Worm (Caenorhabditis elegans) whole organism, L3 larva: ENCODE measurements around the gene F14H3.3.

Source experiments
- ZK546.5 ChIP-seq: sonication (generic microtip); optimal IDR thresholded peaks from 2 replicates; lab custom pipeline; 2017; ENCODE audit warnings: missing biosample characterization, missing genetic modification characterization
- aly-2 ChIP-seq: fragments of 150-350 bp; optimal IDR thresholded peaks from 2 replicates; lab custom pipeline; 2014; ENCODE audit warnings: missing biosample characterization, missing genetic modification characterization
- ceh-16 ChIP-seq: sonication (generic microtip); optimal IDR thresholded peaks from 2 replicates; lab custom pipeline; 2017; ENCODE audit warnings: missing biosample characterization, missing genetic modification characterization
- ceh-9 ChIP-seq: sonication (generic microtip); optimal IDR thresholded peaks from 2 replicates; lab custom pipeline; 2018; ENCODE audit warnings: missing biosample characterization, missing genetic modification characterization
- daf-12 ChIP-seq: fragments of 150-350 bp; optimal IDR thresholded peaks from 2 replicates; lab custom pipeline; 2014; ENCODE audit warnings: missing biosample characterization, missing genetic modification reagents, missing genetic modification characterization
- egl-27 ChIP-seq: sonication (generic microtip); optimal IDR thresholded peaks from 4 replicates; lab custom pipeline; 2017; ENCODE audit warnings: missing biosample characterization, missing genetic modification reagents, missing genetic modification characterization
- elt-1 ChIP-seq: fragments of 150-350 bp; optimal IDR thresholded peaks from 2 replicates; lab custom pipeline; 2014; ENCODE audit warnings: missing biosample characterization, missing genetic modification characterization
- elt-2 ChIP-seq: sonication (generic microtip); optimal IDR thresholded peaks from 2 replicates; lab custom pipeline; 2016; ENCODE audit warnings: missing genetic modification reagents, mild to moderate bottlenecking, missing genetic modification characterization, missing compliant biosample characterization
- elt-3 ChIP-seq, 3 experiments: fragments of 150-350 bp in 1 of 3; sonication (generic microtip) in 2 of 3; optimal IDR thresholded peaks; 2 replicates in 2 of 3; 4 replicates in 1 of 3; lab custom pipeline; 2014 to 2017; ENCODE audit warnings: missing biosample characterization in 3 of 3, missing genetic modification characterization in 3 of 3
- eor-1 ChIP-seq, 2 experiments: fragments of 150-350 bp; optimal IDR thresholded peaks; 2 replicates each; lab custom pipeline; 2014 to 2018; ENCODE audit warnings: missing biosample characterization in 2 of 2, missing genetic modification characterization in 2 of 2
- fkh-10 ChIP-seq: sonication (generic microtip); optimal IDR thresholded peaks from 2 replicates; lab custom pipeline; 2017; ENCODE audit warnings: missing biosample characterization, missing genetic modification reagents, missing genetic modification characterization
- fkh-2 ChIP-seq: fragments of 150-350 bp; optimal IDR thresholded peaks from 2 replicates; lab custom pipeline; 2014; ENCODE audit warnings: missing biosample characterization, missing genetic modification reagents, missing genetic modification characterization
- jun-1 ChIP-seq: fragments of 150-350 bp; optimal IDR thresholded peaks from 2 replicates; lab custom pipeline; 2014; ENCODE audit warnings: missing biosample characterization, missing genetic modification reagents, missing genetic modification characterization
- lin-39 ChIP-seq: fragments of 150-350 bp; optimal IDR thresholded peaks from 2 replicates; lab custom pipeline; 2018; ENCODE audit warnings: missing biosample characterization, missing genetic modification reagents, missing genetic modification characterization
- mdl-1 ChIP-seq: fragments of 150-350 bp; optimal IDR thresholded peaks from 2 replicates; lab custom pipeline; 2014; ENCODE audit warnings: missing biosample characterization, missing genetic modification characterization
- mml-1 ChIP-seq: fragments of 150-350 bp; sonication (generic microtip); optimal IDR thresholded peaks from 3 replicates; lab custom pipeline; 2014; ENCODE audit warnings: missing biosample characterization, missing genetic modification characterization
- nfya-1 ChIP-seq: sonication (generic microtip); optimal IDR thresholded peaks from 2 replicates; lab custom pipeline; 2017; ENCODE audit warnings: missing genetic modification characterization, mild to moderate bottlenecking, missing compliant biosample characterization, antibody characterized with exemption, moderate library complexity; ENCODE audit not compliant: insufficient read depth
- nhr-11 ChIP-seq: fragments of 150-350 bp; optimal IDR thresholded peaks from 2 replicates; lab custom pipeline; 2014; ENCODE audit warnings: missing biosample characterization, missing genetic modification characterization
- nhr-23 ChIP-seq: fragments of 150-350 bp; optimal IDR thresholded peaks from 2 replicates; lab custom pipeline; 2014; ENCODE audit warnings: missing biosample characterization, missing genetic modification reagents, missing genetic modification characterization
- nhr-237 ChIP-seq: fragments of 150-350 bp; optimal IDR thresholded peaks from 2 replicates; lab custom pipeline; 2014; ENCODE audit warnings: missing biosample characterization, missing genetic modification characterization
- nhr-25 ChIP-seq: sonication (generic microtip); optimal IDR thresholded peaks from 2 replicates; lab custom pipeline; 2017; ENCODE audit warnings: missing biosample characterization, missing genetic modification characterization
- nhr-43 ChIP-seq: sonication (generic microtip); optimal IDR thresholded peaks from 2 replicates; lab custom pipeline; 2016; ENCODE audit warnings: mild to moderate bottlenecking, missing genetic modification characterization, missing compliant biosample characterization; ENCODE audit not compliant: poor library complexity, severe bottlenecking
- nhr-67 ChIP-seq: fragments of 150-350 bp; optimal IDR thresholded peaks from 2 replicates; lab custom pipeline; 2014; ENCODE audit warnings: missing biosample characterization, missing genetic modification characterization
- nhr-76 ChIP-seq: fragments of 150-350 bp; sonication (generic microtip); optimal IDR thresholded peaks from 5 replicates; lab custom pipeline; 2014; ENCODE audit warnings: missing biosample characterization, missing genetic modification characterization
- nhr-77 ChIP-seq: fragments of 150-350 bp; optimal IDR thresholded peaks from 2 replicates; lab custom pipeline; 2014; ENCODE audit warnings: missing biosample characterization, missing genetic modification characterization
- pha-4 ChIP-seq: fragments of 150-350 bp; optimal IDR thresholded peaks from 2 replicates; lab custom pipeline; 2014; ENCODE audit warnings: missing biosample characterization, missing genetic modification reagents, missing genetic modification characterization
- sea-2 ChIP-seq: fragments of 150-350 bp; sonication (generic microtip); optimal IDR thresholded peaks from 4 replicates; lab custom pipeline; 2014; ENCODE audit warnings: missing biosample characterization, missing genetic modification reagents, missing genetic modification characterization
- tbx-2 ChIP-seq: sonication (generic microtip); optimal IDR thresholded peaks from 2 replicates; lab custom pipeline; 2016; ENCODE audit warnings: mild to moderate bottlenecking, missing genetic modification characterization, missing compliant biosample characterization
- unc-39 ChIP-seq: sonication (generic microtip); optimal IDR thresholded peaks from 4 replicates; lab custom pipeline; 2017; ENCODE audit warnings: missing biosample characterization, missing genetic modification characterization
- unc-62 ChIP-seq: fragments of 150-350 bp; sonication (generic microtip); optimal IDR thresholded peaks from 4 replicates; lab custom pipeline; 2014; ENCODE audit warnings: missing biosample characterization, missing genetic modification reagents, missing genetic modification characterization
- zag-1 ChIP-seq: fragments of 150-350 bp; optimal IDR thresholded peaks from 2 replicates; lab custom pipeline; 2014; ENCODE audit warnings: missing biosample characterization, missing genetic modification characterization
- ztf-4 ChIP-seq: fragments of 150-350 bp; optimal IDR thresholded peaks from 2 replicates; lab custom pipeline; 2014; ENCODE audit warnings: missing biosample characterization, missing genetic modification characterization

The F14H3.3 gene

DNA sequence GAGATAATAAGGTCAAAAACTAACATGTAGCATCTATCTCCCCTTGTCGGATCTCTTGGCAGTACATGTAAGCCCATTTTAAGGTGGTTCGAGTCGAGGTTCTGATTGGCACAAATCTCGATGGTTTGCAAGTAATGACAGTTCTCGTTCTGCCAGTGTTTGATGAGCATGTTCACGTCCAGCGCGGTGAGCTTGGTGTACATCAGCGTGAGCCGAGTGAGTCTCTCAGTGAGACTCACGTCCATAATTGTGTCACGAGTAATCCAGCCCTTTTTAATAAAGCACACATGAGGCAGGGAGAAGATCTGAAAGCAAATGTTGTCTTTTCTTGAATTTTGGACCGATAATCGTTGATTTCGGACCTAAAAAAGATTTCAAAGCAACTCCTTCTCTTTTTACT, 20.5 kb downstream of the F14H3.3 start, which contains the start of gene T10C6.16:
Gene T10C6.16, minus strand, starts transcription at position 245 of the 400 bp plus-strand sequence.
- TF ChIP-seq nhr-77 (no peak), ztf-4 (tag; lab: Kevin White, UChicago) (no peak), tbx-2 (tag; lab: Kevin White, UChicago) (no peak), ceh-9 (no peak), nfya-1 (tag; lab: Kevin White, UChicago) (no peak), elt-1 (tag; lab: Kevin White, UChicago) (no peak), ceh-16 (no peak), nhr-43 (tag; lab: Kevin White, UChicago) (no peak), nhr-76 (tag; lab: Kevin White, UChicago) (no peak), unc-39 (tag; lab: Kevin White, UChicago) (no peak), nhr-67 (tag; lab: Kevin White, UChicago) (no peak), mml-1 (no peak)

DNA sequence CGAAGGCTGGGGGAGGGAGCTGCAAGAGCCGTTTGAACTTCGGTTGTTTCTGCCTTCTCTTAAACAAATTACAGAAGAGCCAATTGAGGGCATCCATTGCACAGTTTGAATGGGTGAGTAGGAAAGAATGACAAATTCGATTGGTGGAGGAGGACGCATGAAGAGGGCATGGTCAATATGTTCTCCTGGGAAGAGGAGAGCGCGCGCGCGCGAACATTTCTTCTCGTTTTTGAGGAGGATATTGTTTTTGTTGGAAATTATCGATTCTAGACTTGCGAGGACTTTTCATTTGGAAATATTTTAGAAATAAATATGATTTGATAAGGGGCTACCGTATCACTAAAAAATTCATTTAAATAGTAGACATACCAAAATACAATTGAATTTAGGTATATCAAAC, 21.7 kb downstream of the F14H3.3 start, which contains the start of gene T10C6.7:
Gene T10C6.7, minus strand, starts transcription at position 143 of the 400 bp plus-strand sequence.
- TF ChIP-seq unc-39 (tag; lab: Kevin White, UChicago) (no peak), elt-1 (tag; lab: Kevin White, UChicago) (no peak), nhr-25 (no peak), nfya-1 (tag; lab: Kevin White, UChicago) (no peak), elt-3 (tag; optimal IDR thresholded peaks at IDR 0.05; lab: Kevin White, UChicago) (no peak), sea-2 (GFP tag; lab: Kevin White, UChicago) (no peak), mdl-1 (tag; lab: Kevin White, UChicago) (no peak), jun-1 (tag; lab: Kevin White, UChicago) (no peak), fkh-2 (tag; lab: Kevin White, UChicago) (no peak), lin-39 (tag; lab: Kevin White, UChicago) (no peak), ceh-16 (no peak), nhr-43 (tag; lab: Kevin White, UChicago) (no peak), unc-62 (GFP tag; lab: Kevin White, UChicago) (no peak), tbx-2 (tag; lab: Kevin White, UChicago) (no peak), nhr-67 (tag; lab: Kevin White, UChicago) (no peak)

- TF ChIP-seq mdl-1 (tag; lab: Kevin White, UChicago): no peak
- no peak for TF ChIP-seq nhr-11 (tag; lab: Kevin White, UChicago)
- no peak for TF ChIP-seq ZK546.5 (tag; lab: Kevin White, UChicago)
- TF ChIP-seq lin-39 (tag; lab: Kevin White, UChicago): no peak
- TF ChIP-seq egl-27 (tag; lab: Kevin White, UChicago): no peak
- TF ChIP-seq mml-1: no peak
- TF ChIP-seq nhr-237: no peak
- no peak for TF ChIP-seq pha-4 (tag; lab: Kevin White, UChicago)
- TF ChIP-seq elt-3 (tag; optimal IDR thresholded peaks at IDR 0.05; lab: Kevin White, UChicago): no peak
- no peak for TF ChIP-seq tbx-2 (tag; lab: Kevin White, UChicago)
- TF ChIP-seq elt-2: no peak
- no peak for TF ChIP-seq nhr-25
- TF ChIP-seq fkh-10 (GFP tag; lab: Kevin White, UChicago): no peak
Measured at ce11 chrV:16029237-16029636, 24.0 kb downstream of the F14H3.3 start.

- TF ChIP-seq mml-1 (no peak), sea-2 (GFP tag; lab: Kevin White, UChicago) (no peak), eor-1 (tag; optimal IDR thresholded peaks at IDR 0.05; lab: Kevin White, UChicago) (no peak), ZK546.5 (tag; lab: Kevin White, UChicago) (no peak), elt-3 (tag; optimal IDR thresholded peaks at IDR 0.05; lab: Kevin White, UChicago) (no peak)
Measured at ce11 chrV:16024917-16025316, 28.4 kb downstream of the F14H3.3 start.

DNA sequence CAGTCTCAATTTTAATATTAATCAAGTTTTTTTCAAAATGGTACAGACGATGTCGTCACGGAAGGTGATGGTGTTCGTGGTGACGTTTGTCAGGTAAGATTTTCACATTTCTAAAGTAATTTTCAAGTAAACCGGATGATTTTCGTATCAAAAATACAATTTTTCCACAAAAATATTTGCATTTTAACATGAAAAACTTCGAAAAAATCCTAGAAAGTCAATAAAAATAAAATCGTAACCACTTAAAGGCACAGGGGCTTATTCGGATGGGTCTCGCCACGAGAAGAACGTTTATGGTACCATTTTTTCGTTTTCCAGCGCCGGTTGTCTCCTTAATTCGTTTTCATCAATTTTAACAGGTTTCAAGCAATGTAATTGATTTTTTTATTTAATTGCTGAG, 29.0 kb downstream of the F14H3.3 start, which contains the start of gene T10C6.6:
Gene T10C6.6, plus strand, starts transcription at position 27 of the 400 bp plus-strand sequence.
- TF ChIP-seq lin-39 (tag; lab: Kevin White, UChicago) (no peak), tbx-2 (tag; lab: Kevin White, UChicago) (no peak), nhr-67 (tag; lab: Kevin White, UChicago) (no peak), mdl-1 (tag; lab: Kevin White, UChicago) (no peak), aly-2 (no peak), jun-1 (tag; lab: Kevin White, UChicago) (no peak), nhr-23 (tag; lab: Kevin White, UChicago) (no peak), unc-62 (GFP tag; lab: Kevin White, UChicago) (no peak), unc-39 (tag; lab: Kevin White, UChicago) (no peak), egl-27 (tag; lab: Kevin White, UChicago) (no peak), zag-1 (tag; lab: Kevin White, UChicago) (no peak), daf-12 (tag; lab: Kevin White, UChicago) (no peak), elt-2 (no peak), nhr-25 (no peak)
